Fruit fly (Drosophila melanogaster) whole organism, embryonic: ENCODE measurements around the gene Bet3.

ENCODE experiments used
- BEAF-32 ChIP-seq: fragments of 200-800 bp; sonication (Bioruptor generic); optimal IDR thresholded peaks from 3 replicates; lab custom pipeline; 2017; ENCODE audit warnings: missing biosample characterization, missing genetic modification characterization, mild to moderate bottlenecking, moderate library complexity, missing genetic modification reagents
- Bdp1 ChIP-seq: fragments of 200-800 bp; sonication (Bioruptor generic); optimal IDR thresholded peaks from 3 replicates; lab custom pipeline; 2016; ENCODE audit warnings: missing biosample characterization, missing genetic modification characterization
- CG11093 ChIP-seq: fragments of 200-800 bp; sonication (Bioruptor generic); IDR thresholded peaks from 3 replicates; pipeline ENCODE4 v1.3.6; 2022; ENCODE audit warnings: missing biosample characterization, missing genetic modification characterization
- CG11456 ChIP-seq: fragments of 200-800 bp; sonication (Bioruptor generic); IDR thresholded peaks from 3 replicates; pipeline ENCODE4 v1.3.6; 2022; ENCODE audit warnings: missing biosample characterization, missing genetic modification characterization
- CG12391 ChIP-seq: fragments of 200-800 bp; sonication (Bioruptor generic); optimal IDR thresholded peaks from 3 replicates; lab custom pipeline; 2018; ENCODE audit warnings: missing biosample characterization, mild to moderate bottlenecking, missing genetic modification characterization, moderate library complexity
- CG12659 ChIP-seq: fragments of 200-800 bp; sonication (Bioruptor generic); optimal IDR thresholded peaks from 3 replicates; lab custom pipeline; 2017; ENCODE audit warnings: mild to moderate bottlenecking, missing biosample characterization, missing genetic modification reagents, missing genetic modification characterization
- CG13296 ChIP-seq: fragments of 200-800 bp; sonication (Bioruptor generic); optimal IDR thresholded peaks from 3 replicates; lab custom pipeline; 2018; ENCODE audit warnings: missing biosample characterization, mild to moderate bottlenecking, missing genetic modification characterization
- CG13894 ChIP-seq: fragments of 200-800 bp; sonication (Bioruptor generic); optimal IDR thresholded peaks from 3 replicates; lab custom pipeline; 2018; ENCODE audit warnings: missing biosample characterization, mild to moderate bottlenecking, missing genetic modification characterization, moderate library complexity
- CG14860 ChIP-seq: fragments of 200-800 bp; sonication (Bioruptor generic); IDR thresholded peaks from 3 replicates; pipeline ENCODE4 v1.3.6; 2022; ENCODE audit warnings: missing biosample characterization, missing genetic modification characterization; ENCODE audit not compliant: partially characterized antibody
- CG32532 ChIP-seq: fragments of 200-800 bp; sonication (Bioruptor generic); IDR thresholded peaks from 2 replicates; pipeline ENCODE4 v1.3.6; 2022; ENCODE audit warnings: missing biosample characterization, missing genetic modification characterization
- CG42726 ChIP-seq: fragments of 200-800 bp; sonication (Bioruptor generic); IDR thresholded peaks from 2 replicates; pipeline ENCODE4 v1.3.6; 2022; ENCODE audit warnings: missing biosample characterization, missing genetic modification characterization; ENCODE audit not compliant: partially characterized antibody
- CG4404 ChIP-seq: fragments of 200-800 bp; sonication (Bioruptor generic); IDR thresholded peaks from 2 replicates; pipeline ENCODE4 v1.3.6; 2022; ENCODE audit warnings: missing biosample characterization, missing genetic modification characterization
- CG6791 ChIP-seq: fragments of 200-800 bp; sonication (Bioruptor generic); IDR thresholded peaks from 3 replicates; pipeline ENCODE4 v1.3.6; 2022; ENCODE audit warnings: missing biosample characterization, missing genetic modification characterization; ENCODE audit not compliant: partially characterized antibody
- CG7928 ChIP-seq: fragments of 200-800 bp; sonication (Bioruptor generic); optimal IDR thresholded peaks from 2 replicates; lab custom pipeline; 2017; ENCODE audit warnings: missing biosample characterization, mild to moderate bottlenecking, missing genetic modification characterization
- CG8924 ChIP-seq: fragments of 200-800 bp; optimal IDR thresholded peaks from 3 replicates; lab custom pipeline; 2019; ENCODE audit warnings: missing biosample characterization, mild to moderate bottlenecking, missing genetic modification characterization, moderate library complexity
- CG9797 ChIP-seq: fragments of 200-800 bp; sonication (Bioruptor generic); optimal IDR thresholded peaks from 3 replicates; lab custom pipeline; 2018; ENCODE audit warnings: missing biosample characterization, mild to moderate bottlenecking, missing genetic modification characterization
- CTCF ChIP-seq: fragments of 200-800 bp; sonication (Bioruptor generic); optimal IDR thresholded peaks from 2 replicates; lab custom pipeline; 2017; ENCODE audit warnings: missing biosample characterization, mild to moderate bottlenecking, missing genetic modification characterization, moderate library complexity
- Dad ChIP-seq: fragments of 200-800 bp; sonication (Bioruptor generic); optimal IDR thresholded peaks from 3 replicates; lab custom pipeline; 2016; ENCODE audit warnings: missing biosample characterization, missing genetic modification characterization
- Dfd ChIP-seq, 2 experiments: fragments of >200 bp; optimal IDR thresholded peaks; 2 replicates each; lab custom pipeline; 2017; ENCODE audit warnings: missing biosample characterization in 2 of 2, missing genetic modification characterization in 2 of 2
- Dp ChIP-seq: fragments of 200-800 bp; sonication (Bioruptor generic); optimal IDR thresholded peaks from 2 replicates; lab custom pipeline; 2018; ENCODE audit warnings: missing biosample characterization, mild to moderate bottlenecking, missing genetic modification characterization, moderate library complexity
- Drgx ChIP-seq: fragments of 200-800 bp; sonication (Bioruptor generic); IDR thresholded peaks from 2 replicates; pipeline ENCODE4 v1.3.6; 2022; ENCODE audit warnings: missing biosample characterization, missing genetic modification characterization
- Ets65A ChIP-seq: fragments of 200-800 bp; sonication (Bioruptor generic); peaks from one replicate; lab custom pipeline; 2016; ENCODE audit warnings: missing biosample characterization, missing genetic modification characterization
- Hey ChIP-seq: fragments of 200-800 bp; sonication (Bioruptor generic); optimal IDR thresholded peaks from 3 replicates; lab custom pipeline; 2018; ENCODE audit warnings: missing biosample characterization, mild to moderate bottlenecking, missing genetic modification characterization
- Med ChIP-seq: fragments of 200-800 bp; sonication (Bioruptor generic); peaks from one replicate; lab custom pipeline; 2016; ENCODE audit warnings: missing biosample characterization, missing genetic modification characterization, mild to moderate bottlenecking, inconsistent platforms, moderate library complexity
- Neu2 ChIP-seq: fragments of 200-800 bp; sonication (Bioruptor generic); optimal IDR thresholded peaks from 3 replicates; lab custom pipeline; 2016; ENCODE audit warnings: missing biosample characterization, missing genetic modification characterization, borderline replicate concordance
- Optix ChIP-seq: fragments of 200-800 bp; sonication (Bioruptor generic); IDR thresholded peaks from 3 replicates; pipeline ENCODE4 v1.3.6; 2022; ENCODE audit warnings: missing biosample characterization, missing genetic modification characterization
- Pdp1 ChIP-seq, 2 experiments: fragments of 200-800 bp; sonication (Bioruptor generic); optimal IDR thresholded peaks; 3 replicates each; lab custom pipeline; 2016; ENCODE audit warnings: missing biosample characterization in 2 of 2, missing genetic modification characterization in 2 of 2, mild to moderate bottlenecking in 1 of 2, moderate library complexity in 1 of 2
- Ptx1 ChIP-seq: fragments of 200-800 bp; sonication (Bioruptor generic); IDR thresholded peaks from 2 replicates; pipeline ENCODE4 v1.3.6; 2022; ENCODE audit warnings: missing biosample characterization, missing genetic modification characterization
- ato ChIP-seq: fragments of 200-800 bp; sonication (Bioruptor generic); IDR thresholded peaks from 2 replicates; pipeline ENCODE4 v1.3.6; 2022; ENCODE audit warnings: missing biosample characterization, missing genetic modification characterization; ENCODE audit not compliant: partially characterized antibody
- bcd ChIP-seq: fragments of 200-800 bp; sonication (Bioruptor generic); optimal IDR thresholded peaks from 2 replicates; lab custom pipeline; 2017; ENCODE audit warnings: missing biosample characterization, mild to moderate bottlenecking, missing genetic modification characterization
- bigmax ChIP-seq: fragments of 200-800 bp; sonication (Bioruptor generic); optimal IDR thresholded peaks from 2 replicates; lab custom pipeline; 2018; ENCODE audit warnings: missing biosample characterization, mild to moderate bottlenecking, missing genetic modification characterization
- cwo ChIP-seq: fragments of 200-800 bp; sonication (Bioruptor generic); optimal IDR thresholded peaks from 3 replicates; lab custom pipeline; 2017; ENCODE audit warnings: missing biosample characterization, missing genetic modification characterization, mild to moderate bottlenecking, moderate library complexity, missing genetic modification reagents
- dimm ChIP-seq: fragments of 200-800 bp; sonication (Bioruptor generic); IDR thresholded peaks from 2 replicates; pipeline ENCODE4 v1.3.6; 2022; ENCODE audit warnings: missing biosample characterization, missing genetic modification characterization
- eve ChIP-seq, 2 experiments: fragments of >200 bp; optimal IDR thresholded peaks; 2 replicates each; lab custom pipeline; 2017; ENCODE audit warnings: missing biosample characterization in 2 of 2, missing genetic modification characterization in 2 of 2
- inv ChIP-seq: fragments of 200-800 bp; sonication (Bioruptor generic); IDR thresholded peaks from 2 replicates; pipeline ENCODE4 v1.3.6; 2022; ENCODE audit warnings: missing biosample characterization, missing genetic modification characterization; ENCODE audit not compliant: partially characterized antibody
- jumu ChIP-seq: fragments of 200-800 bp; sonication (Bioruptor generic); optimal IDR thresholded peaks from 3 replicates; lab custom pipeline; 2016; ENCODE audit warnings: missing biosample characterization, missing genetic modification characterization
- lab ChIP-seq: fragments of 200-800 bp; sonication (Bioruptor generic); optimal IDR thresholded peaks from 3 replicates; lab custom pipeline; 2017; ENCODE audit warnings: missing biosample characterization, missing genetic modification characterization, mild to moderate bottlenecking, moderate library complexity, missing genetic modification reagents
- lbe ChIP-seq: fragments of 200-800 bp; sonication (Bioruptor generic); optimal IDR thresholded peaks from 2 replicates; lab custom pipeline; 2016; ENCODE audit warnings: missing biosample characterization, mild to moderate bottlenecking, missing genetic modification characterization
- lov ChIP-seq, 2 experiments: fragments of 200-800 bp in 1 of 2; fragments of >200 bp in 1 of 2; sonication (Bioruptor generic) in 1 of 2; IDR thresholded peaks in 1 of 2; optimal IDR thresholded peaks in 1 of 2; 2 replicates in 1 of 2; 3 replicates in 1 of 2; pipeline versions ENCODE4 v1.3.6 to Lab custom; 2017 to 2022; ENCODE audit warnings: missing biosample characterization in 1 of 2, missing genetic modification characterization in 1 of 2
- luna ChIP-seq: fragments of 200-800 bp; sonication (Bioruptor generic); optimal IDR thresholded peaks from 2 replicates; lab custom pipeline; 2016; ENCODE audit warnings: missing biosample characterization, missing genetic modification characterization
- sens ChIP-seq: fragments of 200-800 bp; sonication (Bioruptor generic); peaks from one replicate; lab custom pipeline; 2016; ENCODE audit warnings: missing biosample characterization, missing genetic modification characterization
- sens-2 ChIP-seq: fragments of 200-800 bp; sonication (Bioruptor generic); IDR thresholded peaks from 2 replicates; pipeline ENCODE4 v1.3.6; 2022; ENCODE audit warnings: missing biosample characterization, missing genetic modification characterization
- sug ChIP-seq: fragments of 200-800 bp; optimal IDR thresholded peaks from 2 replicates; lab custom pipeline; 2019; ENCODE audit warnings: missing biosample characterization, mild to moderate bottlenecking, missing genetic modification characterization, moderate library complexity
- unpg ChIP-seq: fragments of 200-800 bp; sonication (Bioruptor generic); optimal IDR thresholded peaks from 3 replicates; lab custom pipeline; 2018; ENCODE audit warnings: missing biosample characterization, mild to moderate bottlenecking, missing genetic modification characterization, moderate library complexity
- wek ChIP-seq: fragments of 200-800 bp; sonication (Bioruptor generic); optimal IDR thresholded peaks from 3 replicates; lab custom pipeline; 2018; ENCODE audit warnings: missing biosample characterization, mild to moderate bottlenecking, missing genetic modification characterization, moderate library complexity
- zfh2 ChIP-seq: fragments of 200-800 bp; sonication (Bioruptor generic); optimal IDR thresholded peaks from 2 replicates; lab custom pipeline; 2016; ENCODE audit warnings: missing biosample characterization, missing genetic modification characterization

The Bet3 gene

dm6 chr3L:9490432-9490831, 48.4 kb upstream of the Bet3 start:
- TF ChIP-seq CG11093 (GFP tag; lab: Robert Waterston, UW) (no peak), CG6791 (GFP tag; lab: Robert Waterston, UW) (0 out of 3 replicates have a peak, but pooled peaks have one; percentile 10), bigmax (GFP tag; lab: Kevin White, UChicago) (no peak), CG7928 (GFP tag; lab: Kevin White, UChicago) (no peak), luna (GFP tag; lab: Kevin White, UChicago) (no peak), Med (GFP tag; lab: Kevin White, UChicago) (peak; percentile 72), CG32532 (0 out of 2 replicates have a peak, but pooled peaks have one; percentile 9), wek (GFP tag; lab: Kevin White, UChicago) (no peak), CG14860 (GFP tag; lab: Robert Waterston, UW) (no peak), CG11456 (GFP tag; lab: Robert Waterston, UW) (0 out of 3 replicates have a peak, but pooled peaks have one; percentile 42), lov (optimal IDR thresholded peaks at IDR 0.05; lab: Kevin White, UChicago) (no peak), lov (GFP tag; IDR thresholded peaks at IDR 0.05; lab: Robert Waterston, UW) (no peak), CG4404 (GFP tag; lab: Robert Waterston, UW) (no peak), zfh2 (GFP tag; lab: Kevin White, UChicago) (no peak), CG8924 (tag; lab: Kevin White, UChicago) (no peak), Ptx1 (GFP tag; lab: Robert Waterston, UW) (no peak), inv (GFP tag; lab: Robert Waterston, UW) (0 out of 2 replicates have a peak, but pooled peaks have one; percentile 16), lbe (no peak), Ets65A (GFP tag; lab: Kevin White, UChicago) (peak; percentile 77), Dfd (GFP tag; optimal IDR thresholded peaks at IDR 0.05; lab: Kevin White, UChicago) (no peak), Optix (GFP tag; lab: Robert Waterston, UW) (no peak), Dad (GFP tag; lab: Kevin White, UChicago) (no peak), Neu2 (GFP tag; lab: Kevin White, UChicago) (no peak)

dm6 chr3L:9489627-9490026, 47.6 kb upstream of the Bet3 start:
- TF ChIP-seq CG13296 = no peak
- peak; percentile 8; the same call in 1 of the 2 replicates for TF ChIP-seq Drgx (GFP tag; lab: Robert Waterston, UW)

DNA sequence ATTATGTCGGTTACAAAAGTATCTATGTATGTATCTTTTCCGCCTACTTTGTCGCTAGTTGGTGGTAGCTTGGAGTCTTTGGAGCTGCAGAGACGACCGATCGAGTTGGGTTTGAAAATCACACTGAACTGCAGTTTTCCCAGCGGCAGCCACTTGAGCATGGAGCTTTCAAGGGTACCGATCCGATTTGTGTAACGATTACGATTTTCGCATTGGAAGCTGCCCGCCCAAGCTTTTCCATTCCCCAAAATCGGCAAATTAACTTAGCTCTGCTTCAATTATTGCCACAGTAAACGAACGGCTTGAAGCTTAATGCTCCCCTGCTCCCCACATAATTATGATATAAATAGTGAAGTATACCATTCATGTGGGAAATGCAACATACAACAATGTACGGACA, 47.1 kb upstream of the Bet3 start, which contains the start of gene CG32036:
CG32036 (minus strand) TSS at position 101 of the 400 bp plus-strand sequence.
- TF ChIP-seq CG42726 (GFP tag; lab: Robert Waterston, UW) (no peak), sens (GFP tag; lab: Kevin White, UChicago) (peak; percentile 9)
- TF ChIP-seq, all 482 proteins: peak for 1

dm6 chr3L:9487586-9487985, 45.5 kb upstream of the Bet3 start, which contains the start of gene pall:
Gene pall, minus strand, starts transcription at chr3L:9487790.
- TF ChIP-seq sens-2 (GFP tag; lab: Robert Waterston, UW) (no peak), lab (GFP tag; lab: Kevin White, UChicago) (no peak), cwo (no peak), CG12391 (tag; lab: Kevin White, UChicago) (peak; percentile 20), BEAF-32 (GFP tag; lab: Kevin White, UChicago) (peak; percentile 19), unpg (no peak), Bdp1 (GFP tag; lab: Kevin White, UChicago) (no peak), eve (GFP tag; optimal IDR thresholded peaks at IDR 0.05; lab: Kevin White, UChicago) (no peak), CG9797 (GFP tag; lab: Kevin White, UChicago) (peak; percentile 76), ato (no peak), Hey (tag; lab: Kevin White, UChicago) (no peak), CG13894 (no peak), jumu (GFP tag; lab: Kevin White, UChicago) (no peak), CG12659 (GFP tag; lab: Kevin White, UChicago) (peak; percentile 64), bcd (GFP tag; lab: Kevin White, UChicago) (no peak), Pdp1 (GFP tag; optimal IDR thresholded peaks at IDR 0.05; lab: Kevin White, UChicago) (peak in 1 of 2 experiments; percentile 18), CG8924 (tag; lab: Kevin White, UChicago) (peak; percentile 38), CTCF (peak; percentile 63), dimm (GFP tag; lab: Robert Waterston, UW) (no peak), sug (tag; lab: Kevin White, UChicago) (no peak), Dp (GFP tag; lab: Kevin White, UChicago) (peak; percentile 55)
